Worm (Caenorhabditis elegans) whole organism, L1 larva: ENCODE results near the gene B0334.13.

Experiments used
- C04F5.9 ChIP-seq: sonication (generic microtip); optimal IDR thresholded peaks from 2 replicates; lab custom pipeline; 2016; ENCODE audit warnings: missing genetic modification characterization, missing compliant biosample characterization
- ama-1 ChIP-seq: fragments of 150-350 bp; optimal IDR thresholded peaks from 2 replicates; lab custom pipeline; 2014
- blmp-1 ChIP-seq: fragments of 150-350 bp; optimal IDR thresholded peaks from 2 replicates; lab custom pipeline; 2014; ENCODE audit warnings: missing biosample characterization, missing genetic modification characterization
- egl-27 ChIP-seq, 2 experiments: fragments of 150-350 bp in 1 of 2; sonication (generic microtip); optimal IDR thresholded peaks; 3 replicates each; lab custom pipeline; 2017 to 2018; ENCODE audit warnings: missing biosample characterization in 2 of 2, missing genetic modification characterization in 2 of 2, missing genetic modification reagents in 2 of 2
- elt-2 ChIP-seq: sonication (generic microtip); optimal IDR thresholded peaks from 2 replicates; lab custom pipeline; 2016; ENCODE audit warnings: missing genetic modification characterization, mild to moderate bottlenecking, inconsistent platforms, missing compliant biosample characterization, missing genetic modification reagents
- elt-3 ChIP-seq, 6 experiments: fragments of 150-350 bp in 1 of 6; sonication (generic microtip); optimal IDR thresholded peaks; 2 replicates each; lab custom pipeline; 2017 to 2018; ENCODE audit warnings: missing biosample characterization in 6 of 6, missing genetic modification characterization in 6 of 6, inconsistent platforms in 1 of 6
- fkh-10 ChIP-seq: sonication (generic microtip); optimal IDR thresholded peaks from 2 replicates; lab custom pipeline; 2017; ENCODE audit warnings: missing biosample characterization, missing genetic modification reagents, missing genetic modification characterization
- jun-1 ChIP-seq: fragments of 150-350 bp; optimal IDR thresholded peaks from 2 replicates; lab custom pipeline; 2014; ENCODE audit warnings: missing biosample characterization, missing genetic modification reagents, missing genetic modification characterization
- pag-3 ChIP-seq: sonication (generic microtip); optimal IDR thresholded peaks from 2 replicates; lab custom pipeline; 2017; ENCODE audit warnings: missing genetic modification characterization, mild to moderate bottlenecking, missing compliant biosample characterization, antibody characterized with exemption, borderline replicate concordance; ENCODE audit not compliant: insufficient read depth
- sptf-1 ChIP-seq: fragments of 150-350 bp; optimal IDR thresholded peaks from 2 replicates; lab custom pipeline; 2014; ENCODE audit warnings: missing biosample characterization, missing genetic modification characterization
- vab-15 ChIP-seq: sonication (generic microtip); optimal IDR thresholded peaks from 2 replicates; lab custom pipeline; 2017; ENCODE audit warnings: missing genotype, mild to moderate bottlenecking, missing genetic modification characterization, missing compliant biosample characterization
- zag-1 ChIP-seq: fragments of 150-350 bp; optimal IDR thresholded peaks from 2 replicates; lab custom pipeline; 2014; ENCODE audit warnings: missing biosample characterization, missing genetic modification characterization

DNA sequence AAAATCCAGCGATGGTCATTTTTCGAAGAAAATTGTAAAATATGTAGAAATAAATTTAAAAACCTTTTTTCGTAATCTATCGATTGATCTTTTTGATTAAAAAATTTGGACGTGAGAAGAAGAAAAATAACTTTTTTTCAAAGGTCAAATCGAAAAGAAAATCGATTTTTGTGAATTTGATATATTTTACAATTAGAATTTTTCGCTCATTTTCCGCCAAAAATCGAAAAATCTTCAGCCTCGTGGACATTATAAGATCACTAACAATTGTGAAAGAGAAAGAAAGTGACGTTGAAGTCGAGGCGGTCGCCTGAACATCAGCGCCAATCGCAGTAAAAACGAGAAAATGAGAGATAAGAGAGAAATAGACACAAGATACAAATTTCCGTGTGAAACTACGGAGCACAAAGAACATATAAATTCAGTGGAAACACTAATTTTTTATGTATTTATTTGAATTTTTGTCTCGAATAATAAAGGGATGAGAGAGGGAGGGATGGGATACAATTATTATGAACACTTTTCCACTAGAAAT, 18.5 kb upstream of the B0334.13 start, which contains the start of gene cisd-1:
- TF ChIP-seq zag-1 (tag; lab: Kevin White, UChicago) (no peak), blmp-1 (peak; percentile 82), ama-1 (lab: Kevin White, UChicago) (no peak), jun-1 (no peak), elt-2 (tag; lab: Kevin White, UChicago) (peak; percentile 33), egl-27 (tag; optimal IDR thresholded peaks at IDR 0.05; lab: Kevin White, UChicago) (no peak), elt-3 (tag; optimal IDR thresholded peaks at IDR 0.05; lab: Kevin White, UChicago) (peak in 1 of 6 experiments; percentile 1), fkh-10 (GFP tag; lab: Kevin White, UChicago) (no peak), vab-15 (tag; lab: Kevin White, UChicago) (no peak), C04F5.9 (no peak), sptf-1 (tag; lab: Kevin White, UChicago) (no peak), pag-3 (no peak)
